Worm (Caenorhabditis elegans) whole organism, young adult: ENCODE data around the gene irg-2.
A peak's percentile ranks its signal among the peaks of the same experiment; 100 is the strongest.

ENCODE experiments used
- B0035.1 ChIP-seq: sonication (generic microtip); optimal IDR thresholded peaks from 2 replicates; lab custom pipeline; 2016; ENCODE audit warnings: missing genetic modification characterization, mild to moderate bottlenecking, missing compliant biosample characterization, missing genotype, missing genetic modification reagents
- F33H1.4 ChIP-seq: fragments of 200-800 bp; sonication (Bioruptor generic); IDR thresholded peaks from 2 replicates; pipeline ENCODE4 v1.3.6; 2022; ENCODE audit warnings: missing genetic modification reagents, missing genetic modification characterization, missing compliant biosample characterization
- F37B4.10 ChIP-seq: fragments of 200-800 bp; sonication (Bioruptor generic); IDR thresholded peaks from 2 replicates; pipeline ENCODE4 v1.3.6; 2022; ENCODE audit warnings: missing genetic modification characterization, missing compliant biosample characterization
- F39B2.1 ChIP-seq: fragments of 200-800 bp; sonication (Bioruptor generic); IDR thresholded peaks from 2 replicates; pipeline ENCODE4 v1.3.6; 2022; ENCODE audit warnings: missing genetic modification reagents, missing genetic modification characterization, missing compliant biosample characterization
- F49E8.2 ChIP-seq: sonication (generic microtip); optimal IDR thresholded peaks from 3 replicates; lab custom pipeline; 2017; ENCODE audit warnings: missing genetic modification characterization, mild to moderate bottlenecking, missing compliant biosample characterization, antibody characterized with exemption, moderate library complexity; ENCODE audit not compliant: insufficient read depth
- F57C9.4 ChIP-seq: sonication (generic microtip); optimal IDR thresholded peaks from 2 replicates; lab custom pipeline; 2017; ENCODE audit warnings: mild to moderate bottlenecking, missing genetic modification characterization, missing compliant biosample characterization
- Y67H2A.10 ChIP-seq: fragments of 200-800 bp; sonication (Bioruptor generic); conservative IDR thresholded peaks from 2 replicates; pipeline ENCODE4 v1.3.6; 2022; ENCODE audit warnings: missing genetic modification reagents, missing genetic modification characterization, missing compliant biosample characterization
- ZK185.1 ChIP-seq: sonication (generic microtip); optimal IDR thresholded peaks from 2 replicates; lab custom pipeline; 2016; ENCODE audit warnings: mild to moderate bottlenecking, missing genetic modification characterization, missing compliant biosample characterization; ENCODE audit not compliant: poor library complexity, severe bottlenecking
- athp-1 ChIP-seq: sonication (generic microtip); optimal IDR thresholded peaks from 2 replicates; lab custom pipeline; 2017; ENCODE audit warnings: mild to moderate bottlenecking, missing genetic modification characterization, missing compliant biosample characterization
- attf-3 ChIP-seq: fragments of 200-800 bp; sonication (Bioruptor generic); conservative IDR thresholded peaks from 2 replicates; pipeline ENCODE4 v1.3.6; 2022; ENCODE audit warnings: missing genetic modification reagents, missing genetic modification characterization, missing compliant biosample characterization
- attf-6 ChIP-seq: fragments of 200-800 bp; sonication (Bioruptor generic); IDR thresholded peaks from 2 replicates; pipeline ENCODE4 v1.3.6; 2022; ENCODE audit warnings: missing genetic modification reagents, missing genetic modification characterization, missing compliant biosample characterization
- cebp-1 ChIP-seq, 2 experiments: fragments of 200-800 bp in 1 of 2; sonication (Bioruptor generic) in 1 of 2; sonication (generic microtip) in 1 of 2; IDR thresholded peaks in 1 of 2; optimal IDR thresholded peaks in 1 of 2; 2 replicates each; pipeline versions ENCODE4 v1.3.6 to Lab custom; 2017 to 2022; ENCODE audit warnings: missing compliant biosample characterization in 2 of 2, missing genetic modification characterization in 2 of 2, mild to moderate bottlenecking in 1 of 2, missing genetic modification reagents in 1 of 2, moderate library complexity in 1 of 2
- ceh-79 ChIP-seq: sonication (generic microtip); optimal IDR thresholded peaks from 2 replicates; lab custom pipeline; 2017; ENCODE audit warnings: mild to moderate bottlenecking, missing genetic modification characterization, missing compliant biosample characterization
- die-1 ChIP-seq: sonication (generic microtip); optimal IDR thresholded peaks from 2 replicates; lab custom pipeline; 2016; ENCODE audit warnings: missing genotype, mild to moderate bottlenecking, missing genetic modification characterization, missing compliant biosample characterization
- efl-1 ChIP-seq: fragments of 150-350 bp; optimal IDR thresholded peaks from 2 replicates; lab custom pipeline; 2014; ENCODE audit warnings: missing biosample characterization, missing genetic modification reagents, missing genetic modification characterization
- egl-44 ChIP-seq: fragments of 200-800 bp; sonication (Bioruptor generic); IDR thresholded peaks from 2 replicates; pipeline ENCODE4 v1.3.6; 2022; ENCODE audit warnings: missing genetic modification reagents, missing genetic modification characterization, missing compliant biosample characterization
- gei-17 ChIP-seq: fragments of 200-800 bp; sonication (Bioruptor generic); optimal IDR thresholded peaks from 2 replicates; lab custom pipeline; 2018; ENCODE audit warnings: mild to moderate bottlenecking, missing genetic modification characterization, missing compliant biosample characterization
- him-1 ChIP-seq: sonication (generic microtip); optimal IDR thresholded peaks from 2 replicates; lab custom pipeline; 2016; ENCODE audit warnings: missing genotype, missing genetic modification reagents, missing genetic modification characterization, missing compliant biosample characterization
- hmg-1.2 ChIP-seq: fragments of 200-800 bp; sonication (Bioruptor generic); IDR thresholded peaks from 2 replicates; pipeline ENCODE4 v1.3.6; 2022; ENCODE audit warnings: missing genetic modification reagents, missing genetic modification characterization, missing compliant biosample characterization
- let-607 ChIP-seq, 2 experiments: fragments of 200-800 bp in 1 of 2; sonication (Bioruptor generic) in 1 of 2; sonication (generic microtip) in 1 of 2; optimal IDR thresholded peaks; 2 replicates each; lab custom pipeline; 2016 to 2018; ENCODE audit warnings: mild to moderate bottlenecking in 2 of 2, missing compliant biosample characterization in 2 of 2, missing genetic modification characterization in 2 of 2, moderate library complexity in 2 of 2, missing genotype in 1 of 2
- lin-35 ChIP-seq, 3 experiments: fragments of 150-350 bp in 2 of 3; sonication (generic microtip) in 1 of 3; optimal IDR thresholded peaks; 2 replicates each; lab custom pipeline; 2014 to 2018; ENCODE audit warnings: missing biosample characterization in 3 of 3, missing genetic modification characterization in 3 of 3, missing genetic modification reagents in 3 of 3
- lir-1 ChIP-seq: fragments of 200-800 bp; sonication (Bioruptor generic); conservative IDR thresholded peaks from 2 replicates; pipeline ENCODE4 v1.3.6; 2022; ENCODE audit warnings: missing genetic modification reagents, missing genetic modification characterization, missing compliant biosample characterization
- lsl-1 ChIP-seq: fragments of 200-800 bp; sonication (Bioruptor generic); optimal IDR thresholded peaks from 2 replicates; lab custom pipeline; 2018; ENCODE audit warnings: mild to moderate bottlenecking, missing genetic modification characterization, moderate library complexity, missing compliant biosample characterization
- madf-6 ChIP-seq: fragments of 200-800 bp; sonication (Bioruptor generic); IDR thresholded peaks from 2 replicates; pipeline ENCODE4 v1.3.6; 2022; ENCODE audit warnings: missing genetic modification reagents, missing genetic modification characterization, missing compliant biosample characterization
- mxl-1 ChIP-seq: sonication (generic microtip); optimal IDR thresholded peaks from 2 replicates; lab custom pipeline; 2016; ENCODE audit warnings: missing genetic modification characterization, missing compliant biosample characterization
- nfya-1 ChIP-seq: sonication (generic microtip); optimal IDR thresholded peaks from 2 replicates; lab custom pipeline; 2017; ENCODE audit warnings: antibody characterized with exemption, missing compliant biosample characterization, missing genetic modification characterization, borderline replicate concordance; ENCODE audit not compliant: insufficient read depth
- nhr-90 ChIP-seq: sonication (generic microtip); optimal IDR thresholded peaks from 2 replicates; lab custom pipeline; 2016; ENCODE audit warnings: missing genotype, mild to moderate bottlenecking, missing genetic modification characterization, missing compliant biosample characterization
- pha-4 ChIP-seq: fragments of 150-350 bp; sonication (generic microtip); optimal IDR thresholded peaks from 2 replicates; lab custom pipeline; 2014; ENCODE audit warnings: missing biosample characterization, missing genetic modification reagents, missing genetic modification characterization
- repo-1 ChIP-seq: sonication (generic microtip); optimal IDR thresholded peaks from 2 replicates; lab custom pipeline; 2017; ENCODE audit warnings: mild to moderate bottlenecking, missing genetic modification characterization, missing compliant biosample characterization
- snpc-1.1 ChIP-seq: sonication (generic microtip); optimal IDR thresholded peaks from 2 replicates; lab custom pipeline; 2017; ENCODE audit warnings: missing genetic modification characterization, mild to moderate bottlenecking, missing compliant biosample characterization, antibody characterized with exemption, moderate library complexity, missing genotype, missing genetic modification reagents; ENCODE audit not compliant: insufficient read depth
- snpc-3.4 ChIP-seq: sonication (generic microtip); optimal IDR thresholded peaks from 2 replicates; lab custom pipeline; 2017; ENCODE audit warnings: missing genetic modification characterization, mild to moderate bottlenecking, missing compliant biosample characterization, antibody characterized with exemption, moderate library complexity, missing genotype, missing genetic modification reagents
- somi-1 ChIP-seq: fragments of 200-800 bp; sonication (Bioruptor generic); optimal IDR thresholded peaks from 2 replicates; lab custom pipeline; 2018; ENCODE audit warnings: mild to moderate bottlenecking, missing genetic modification characterization, missing compliant biosample characterization
- unc-130 ChIP-seq: sonication (generic microtip); optimal IDR thresholded peaks from 2 replicates; lab custom pipeline; 2016; ENCODE audit warnings: missing genetic modification reagents, missing genetic modification characterization, missing compliant biosample characterization
- unc-62 ChIP-seq: fragments of 150-350 bp; optimal IDR thresholded peaks from 2 replicates; lab custom pipeline; 2014; ENCODE audit warnings: missing biosample characterization, missing genetic modification reagents, missing genetic modification characterization
- ztf-3 ChIP-seq: fragments of 200-800 bp; sonication (Bioruptor generic); optimal IDR thresholded peaks from 2 replicates; lab custom pipeline; 2018; ENCODE audit warnings: mild to moderate bottlenecking, missing genetic modification characterization, missing compliant biosample characterization

irg-2 gene

DNA sequence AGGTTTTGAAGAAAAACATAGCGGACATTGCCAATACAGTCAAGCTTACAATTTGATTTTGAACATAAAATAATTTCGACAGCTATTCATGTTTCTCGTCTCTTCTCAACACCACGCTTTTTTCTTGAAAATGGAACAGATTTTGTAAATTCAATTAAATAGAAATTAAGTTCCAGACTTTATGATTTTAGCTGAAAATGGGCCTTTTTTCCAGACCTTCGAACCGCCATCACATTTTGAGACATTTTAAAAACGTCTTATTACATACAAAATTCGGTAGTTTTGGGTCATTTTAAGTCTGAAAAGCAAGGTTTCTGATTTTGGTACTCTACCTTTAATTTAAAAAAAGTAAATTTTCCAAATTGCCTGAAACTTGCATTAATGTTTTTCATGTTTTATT, 3.9 kb upstream of the irg-2 start, which contains the start of gene C49G7.12 (continued):
- TF ChIP-seq nfya-1 (tag; lab: Kevin White, UChicago) (no peak), somi-1 (GFP tag; lab: Kevin White, UChicago) (no peak), mxl-1 (tag; lab: Kevin White, UChicago) (no peak), let-607 (tag; optimal IDR thresholded peaks at IDR 0.05; lab: Kevin White, UChicago) (no peak)

DNA sequence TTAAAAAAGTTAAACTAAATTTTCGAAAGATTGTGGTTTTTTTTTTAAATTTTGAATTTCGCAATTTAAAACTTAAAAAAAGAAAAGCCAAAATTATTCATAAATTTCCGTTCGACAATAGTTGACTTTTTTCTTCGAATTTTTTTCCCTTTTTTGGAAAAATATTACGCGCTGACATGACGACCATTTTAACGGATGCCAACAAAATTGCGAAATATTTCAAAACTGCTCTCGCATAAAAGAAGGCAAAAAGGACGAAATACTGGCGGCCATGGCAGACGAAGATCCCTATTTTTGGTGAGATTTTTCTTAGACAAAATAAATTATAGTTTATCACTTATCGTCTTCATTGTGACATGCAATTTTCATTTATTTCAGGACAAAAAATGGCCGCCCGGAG, 3.4 kb upstream of the irg-2 start:
- no peak for TF ChIP-seq F57C9.4 (tag; lab: Kevin White, UChicago)
- no peak for TF ChIP-seq cebp-1 (GFP tag; IDR thresholded peaks at IDR 0.05; lab: Robert Waterston, UW)
- peak; percentile 91 for TF ChIP-seq cebp-1 (tag; optimal IDR thresholded peaks at IDR 0.05; lab: Kevin White, UChicago)
- no peak for TF ChIP-seq athp-1
- TF ChIP-seq repo-1 (tag; lab: Kevin White, UChicago): no peak
- TF ChIP-seq nfya-1 (tag; lab: Kevin White, UChicago): no peak

DNA sequence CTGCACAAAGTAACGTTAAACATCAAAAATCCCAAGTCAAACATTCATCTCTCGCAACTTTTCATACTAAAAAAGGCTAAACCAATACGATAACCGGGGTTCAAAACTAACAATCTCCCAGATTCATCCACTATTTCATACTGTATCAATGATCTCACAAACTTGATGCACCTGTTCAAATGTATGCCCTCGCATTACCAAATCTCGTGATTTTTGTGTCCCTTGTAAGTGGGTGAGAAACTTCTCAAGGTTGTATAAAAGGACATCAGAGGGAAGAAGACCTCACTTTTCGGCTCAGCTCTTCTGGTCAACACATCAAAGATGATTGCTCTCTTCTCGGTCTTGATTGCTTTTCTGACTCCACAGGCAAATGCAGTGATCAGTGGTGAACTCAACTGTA, 1.7 kb downstream of the irg-2 start, which contains the start of gene phat-3:
TSS of gene phat-3 (plus strand) at position 301 of the 400 bp plus-strand sequence.
- TF ChIP-seq efl-1 (no peak), F37B4.10 (GFP tag; lab: Robert Waterston, UW) (0 out of 2 replicates have a peak, but pooled peaks have one; percentile 52)
- TF ChIP-seq, all 124 proteins: peak for 1

DNA sequence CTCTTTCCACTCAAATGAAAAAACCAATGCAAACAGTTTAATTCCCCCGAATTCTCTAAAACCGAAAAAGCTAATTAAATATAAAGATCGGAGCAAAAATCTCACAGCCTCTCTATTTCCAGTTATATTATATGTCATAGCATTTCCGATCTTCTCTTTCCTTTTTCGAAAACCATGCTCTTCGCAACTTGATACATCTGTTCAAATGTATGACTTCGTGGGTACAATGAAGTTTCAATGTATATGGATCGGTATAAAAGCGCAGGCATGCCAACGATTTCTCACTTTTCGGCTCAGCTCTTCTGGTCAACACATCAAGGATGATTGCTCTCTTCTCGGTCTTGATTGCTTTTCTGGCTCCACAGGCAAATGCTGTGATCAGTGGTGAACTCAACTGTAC, 4.1 kb downstream of the irg-2 start, which contains the start of gene phat-7:
TSS of gene phat-7 (plus strand) at position 301 of the 400 bp plus-strand sequence.
- no peak for TF ChIP-seq ceh-79
- TF ChIP-seq attf-6 (GFP tag; lab: Robert Waterston, UW): no peak
- no peak for TF ChIP-seq lsl-1 (GFP tag; lab: Kevin White, UChicago)
- TF ChIP-seq F39B2.1 (GFP tag; lab: Robert Waterston, UW): no peak
- no peak for TF ChIP-seq somi-1 (GFP tag; lab: Kevin White, UChicago)
- no peak for TF ChIP-seq ZK185.1 (tag; lab: Kevin White, UChicago)
- TF ChIP-seq nhr-90 (tag; lab: Kevin White, UChicago): no peak
- no peak for TF ChIP-seq madf-6 (GFP tag; lab: Robert Waterston, UW)
- no peak for TF ChIP-seq lin-35 (GFP tag; optimal IDR thresholded peaks at IDR 0.05; lab: Kevin White, UChicago)
- TF ChIP-seq nfya-1 (tag; lab: Kevin White, UChicago): no peak

DNA sequence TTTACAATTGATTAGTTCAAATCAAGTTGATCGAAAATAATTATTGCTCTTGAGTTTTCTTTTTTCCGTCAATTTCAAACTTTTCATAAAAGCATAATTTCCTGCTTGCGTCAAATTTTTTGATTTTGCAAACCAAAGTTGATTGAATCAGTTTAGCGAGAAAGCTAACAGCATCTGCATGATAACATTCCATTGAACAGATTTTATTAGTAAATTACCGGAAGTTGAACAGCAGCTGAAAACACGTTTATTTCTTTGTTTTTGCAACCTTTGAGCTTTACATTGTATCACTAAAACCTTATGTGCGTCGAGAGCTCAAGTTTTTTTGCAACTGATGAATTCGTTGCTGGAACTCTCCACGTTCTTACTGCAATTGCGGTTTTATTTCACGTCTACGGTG, 5.6 kb downstream of the irg-2 start, which contains the start of gene srh-169:
TSS of gene srh-169 (plus strand) at position 301 of the 400 bp plus-strand sequence.
- TF ChIP-seq him-1 (tag; lab: Kevin White, UChicago) (no peak), die-1 (tag; lab: Kevin White, UChicago) (no peak), attf-3 (GFP tag; lab: Robert Waterston, UW) (no peak), lsl-1 (GFP tag; lab: Kevin White, UChicago) (no peak), snpc-1.1 (tag; lab: Kevin White, UChicago) (no peak), pha-4 (no peak), hmg-1.2 (GFP tag; lab: Robert Waterston, UW) (no peak), B0035.1 (tag; lab: Kevin White, UChicago) (no peak), F39B2.1 (GFP tag; lab: Robert Waterston, UW) (no peak), lir-1 (no peak), gei-17 (GFP tag; lab: Kevin White, UChicago) (no peak), unc-130 (GFP tag; lab: Kevin White, UChicago) (no peak), F49E8.2 (tag; lab: Kevin White, UChicago) (no peak), F33H1.4 (GFP tag; lab: Robert Waterston, UW) (no peak), unc-62 (GFP tag; lab: Kevin White, UChicago) (no peak), F37B4.10 (GFP tag; lab: Robert Waterston, UW) (no peak), Y67H2A.10 (GFP tag; lab: Robert Waterston, UW) (no peak), ztf-3 (GFP tag; lab: Kevin White, UChicago) (no peak), snpc-3.4 (no peak), egl-44 (GFP tag; lab: Robert Waterston, UW) (no peak)
- TF ChIP-seq, all 124 proteins: peak for 0
